Fruit fly (Drosophila melanogaster) whole organism: Measurements from ENCODE around the gene Pvf2.

Experiments used
- CG8478 ChIP-seq: fragments of >200 bp; optimal IDR thresholded peaks from 2 replicates; lab custom pipeline; 2018; ENCODE audit warnings: inconsistent platforms
- Dll ChIP-seq: fragments of >200 bp; optimal IDR thresholded peaks from 2 replicates; lab custom pipeline; 2017
- EcR ChIP-seq, 2 experiments: fragments of >200 bp; optimal IDR thresholded peaks; 2 replicates each; lab custom pipeline; 2017; ENCODE audit warnings: missing biosample characterization in 2 of 2, missing genetic modification characterization in 2 of 2, missing genetic modification reagents in 2 of 2
- pan ChIP-seq: fragments of >200 bp; optimal IDR thresholded peaks from 2 replicates; lab custom pipeline; 2017
- psq ChIP-seq: fragments of >200 bp; optimal IDR thresholded peaks from 2 replicates; lab custom pipeline; 2017
- usp ChIP-seq: fragments of >200 bp; optimal IDR thresholded peaks from 2 replicates; lab custom pipeline; 2017; ENCODE audit warnings: missing biosample characterization, missing genetic modification characterization, mixed read lengths

The Pvf2 gene

dm6 chr2L:7026988-7027908 is 57.2 kb downstream of the Pvf2 start, which contains the start of the genes CG31908 and MME1:
TSS of gene CG31908 (minus strand) at chr2L:7027389.
TSS of gene MME1 (plus strand) at chr2L:7027526.
- TF ChIP-seq pan (lab: Kevin White, UChicago), result no peak
- TF ChIP-seq psq (lab: Kevin White, UChicago), result no peak
- TF ChIP-seq CG8478 (lab: Kevin White, UChicago), result no peak
- TF ChIP-seq Dll (lab: Kevin White, UChicago), result no peak
- TF ChIP-seq usp (GFP tag; lab: Kevin White, UChicago), result no peak
- TF ChIP-seq EcR (GFP tag; optimal IDR thresholded peaks at IDR 0.05; lab: Kevin White, UChicago), result no peak

dm6 chr2L:7026308-7026707 is 58.1 kb downstream of the Pvf2 start:
- TF ChIP-seq CG8478 (lab: Kevin White, UChicago), result no peak
- TF ChIP-seq usp (GFP tag; lab: Kevin White, UChicago), result no peak
- TF ChIP-seq Dll (lab: Kevin White, UChicago), result no peak
- no peak for TF ChIP-seq psq (lab: Kevin White, UChicago)
- TF ChIP-seq EcR (GFP tag; optimal IDR thresholded peaks at IDR 0.05; lab: Kevin White, UChicago), result no peak
- TF ChIP-seq pan (lab: Kevin White, UChicago), result no peak

- TF ChIP-seq Dll (lab: Kevin White, UChicago), result no peak
- TF ChIP-seq EcR (GFP tag; optimal IDR thresholded peaks at IDR 0.05; lab: Kevin White, UChicago), result no peak
- TF ChIP-seq psq (lab: Kevin White, UChicago), result no peak
- TF ChIP-seq pan (lab: Kevin White, UChicago), result no peak
- no peak for TF ChIP-seq CG8478 (lab: Kevin White, UChicago)
- no peak for TF ChIP-seq usp (GFP tag; lab: Kevin White, UChicago)
These were observed 59.2 kb downstream of the Pvf2 start for dm6 chr2L:7025247-7025646.

dm6 chr2L:7023614-7024259 is 60.7 kb downstream of the Pvf2 start, which contains the start of gene Gart:
TSS of gene Gart (minus strand) at chr2L:7023898.
- TF ChIP-seq pan (lab: Kevin White, UChicago) (no peak), CG8478 (lab: Kevin White, UChicago) (no peak), usp (GFP tag; lab: Kevin White, UChicago) (no peak), Dll (lab: Kevin White, UChicago) (no peak), psq (lab: Kevin White, UChicago) (no peak), EcR (GFP tag; optimal IDR thresholded peaks at IDR 0.05; lab: Kevin White, UChicago) (no peak)

dm6 chr2L:7021382-7021781 is 63.1 kb downstream of the Pvf2 start, which contains the start of gene Pcp:
TSS of gene Pcp (plus strand) at chr2L:7021682.
- no peak for TF ChIP-seq psq (lab: Kevin White, UChicago)
- TF ChIP-seq Dll (lab: Kevin White, UChicago), result no peak
- TF ChIP-seq pan (lab: Kevin White, UChicago), result no peak
- TF ChIP-seq EcR (GFP tag; optimal IDR thresholded peaks at IDR 0.05; lab: Kevin White, UChicago), result no peak
- TF ChIP-seq usp (GFP tag; lab: Kevin White, UChicago), result no peak
- TF ChIP-seq CG8478 (lab: Kevin White, UChicago), result no peak
